Fruit fly (Drosophila melanogaster): ENCODE data around the gene CG12099.

CG12099 gene

DNA sequence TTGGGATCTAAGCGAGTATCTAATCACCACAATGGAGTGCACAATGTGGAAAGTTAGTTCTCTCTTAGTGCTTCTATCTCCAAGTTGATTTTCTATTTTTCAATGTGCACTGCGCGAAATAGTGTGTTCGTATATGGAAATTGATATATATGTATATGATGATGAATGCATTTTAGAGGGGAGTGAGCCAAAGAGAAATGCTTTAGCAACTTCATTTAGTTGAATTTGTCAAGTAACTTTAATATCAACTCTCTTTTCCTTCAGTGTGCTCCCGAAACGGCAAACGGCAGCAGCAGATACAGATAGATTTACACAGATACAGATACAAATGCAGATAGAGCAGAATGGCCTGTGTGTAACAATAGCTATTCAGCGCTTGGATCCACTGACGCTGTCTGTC lies 25.7 kb upstream of the CG12099 start:
- TF ChIP-seq rn (GFP tag; IDR thresholded peaks at IDR 0.05): peak; percentile 49; the same call in 1 of the 2 replicates
- TF ChIP-seq CG12605 (GFP tag; IDR thresholded peaks at IDR 0.05): peak; percentile 85
- peak; percentile 39; the same call in 1 of the 2 replicates for TF ChIP-seq CG10348 (GFP tag; IDR thresholded peaks at IDR 0.05)
- peak; percentile 89 for TF ChIP-seq CG4496 (GFP tag; IDR thresholded peaks at IDR 0.05)
- no peak for TF ChIP-seq CG15710 (tag; optimal IDR thresholded peaks at IDR 0.05)
- peak; percentile 90 for TF ChIP-seq fd96Ca (GFP tag; IDR thresholded peaks at IDR 0.05)
- TF ChIP-seq CG9948 (tag; optimal IDR thresholded peaks at IDR 0.05): peak; percentile 28
- TF ChIP-seq Ets98B (GFP tag; IDR thresholded peaks at IDR 0.05): peak; percentile 92
- TF ChIP-seq gl (tag; optimal IDR thresholded peaks at IDR 0.05): no peak
- peak; percentile 71; the same call in 1 of the 2 replicates for TF ChIP-seq CG32121 (GFP tag; IDR thresholded peaks at IDR 0.05)
- TF ChIP-seq CG8159 (tag; optimal IDR thresholded peaks at IDR 0.05): no peak
- TF ChIP-seq EcR (GFP tag; optimal IDR thresholded peaks at IDR 0.05): no peak
- TF ChIP-seq Snoo (tag; optimal IDR thresholded peaks at IDR 0.05): no peak
- no peak for TF ChIP-seq CG17806 (tag; optimal IDR thresholded peaks at IDR 0.05)
- peak; percentile 53 for TF ChIP-seq Pif1B (GFP tag; optimal IDR thresholded peaks at IDR 0.05)
- peak; percentile 54 for TF ChIP-seq CG14655 (GFP tag; optimal IDR thresholded peaks at IDR 0.05)
- TF ChIP-seq Pif1A (GFP tag; optimal IDR thresholded peaks at IDR 0.05): peak; percentile 84
- peak; percentile 83 for TF ChIP-seq CG8301 (tag; optimal IDR thresholded peaks at IDR 0.05)
- no peak for TF ChIP-seq D1 (tag; optimal IDR thresholded peaks at IDR 0.05)
- no peak for TF ChIP-seq CG34367 (tag; optimal IDR thresholded peaks at IDR 0.05)
- no peak for TF ChIP-seq CG13204 (GFP tag; optimal IDR thresholded peaks at IDR 0.05)

dm6 chr3L:1580821-1581220 lies 22.5 kb upstream of the CG12099 start:
- TF ChIP-seq CG9948 (tag; optimal IDR thresholded peaks at IDR 0.05) (no peak), Pif1B (GFP tag; optimal IDR thresholded peaks at IDR 0.05) (no peak), rn (GFP tag; IDR thresholded peaks at IDR 0.05) (no peak), CG13204 (GFP tag; optimal IDR thresholded peaks at IDR 0.05) (no peak), CG8159 (tag; optimal IDR thresholded peaks at IDR 0.05) (no peak), CG14655 (GFP tag; optimal IDR thresholded peaks at IDR 0.05) (no peak), Snoo (tag; optimal IDR thresholded peaks at IDR 0.05) (no peak), gl (tag; optimal IDR thresholded peaks at IDR 0.05) (no peak), CG17806 (tag; optimal IDR thresholded peaks at IDR 0.05) (no peak), CG4496 (GFP tag; IDR thresholded peaks at IDR 0.05) (no peak), Pif1A (GFP tag; optimal IDR thresholded peaks at IDR 0.05) (no peak), D1 (tag; optimal IDR thresholded peaks at IDR 0.05) (no peak), CG10348 (GFP tag; IDR thresholded peaks at IDR 0.05) (no peak), CG32121 (GFP tag; IDR thresholded peaks at IDR 0.05) (no peak)

dm6 chr3L:1580194-1580593 lies 21.9 kb upstream of the CG12099 start:
- 0 out of 2 replicates have a peak, but pooled peaks have one; percentile 13 for TF ChIP-seq CG32121 (GFP tag; IDR thresholded peaks at IDR 0.05)
- no peak for TF ChIP-seq CG17806 (tag; optimal IDR thresholded peaks at IDR 0.05)

dm6 chr3L:1579169-1579853 lies 21.0 kb upstream of the CG12099 start:
- TF ChIP-seq Pif1B (GFP tag; optimal IDR thresholded peaks at IDR 0.05) (no peak), CG9948 (tag; optimal IDR thresholded peaks at IDR 0.05) (peak; percentile 33), EcR (GFP tag; optimal IDR thresholded peaks at IDR 0.05) (peak; percentile 69), Pif1A (GFP tag; optimal IDR thresholded peaks at IDR 0.05) (no peak), rn (GFP tag; IDR thresholded peaks at IDR 0.05) (no peak), CG32121 (GFP tag; IDR thresholded peaks at IDR 0.05) (peak; percentile 38), CG15710 (tag; optimal IDR thresholded peaks at IDR 0.05) (peak; percentile 38), CG8301 (tag; optimal IDR thresholded peaks at IDR 0.05) (peak; percentile 36), CG13204 (GFP tag; optimal IDR thresholded peaks at IDR 0.05) (no peak), CG17806 (tag; optimal IDR thresholded peaks at IDR 0.05) (peak; percentile 36), CG12605 (GFP tag; IDR thresholded peaks at IDR 0.05) (no peak), fd96Ca (GFP tag; IDR thresholded peaks at IDR 0.05) (no peak), CG34367 (tag; optimal IDR thresholded peaks at IDR 0.05) (peak; percentile 7), D1 (tag; optimal IDR thresholded peaks at IDR 0.05) (no peak), gl (tag; optimal IDR thresholded peaks at IDR 0.05) (no peak), CG14655 (GFP tag; optimal IDR thresholded peaks at IDR 0.05) (peak; percentile 51), CG10348 (GFP tag; IDR thresholded peaks at IDR 0.05) (no peak), CG8159 (tag; optimal IDR thresholded peaks at IDR 0.05) (peak; percentile 36), Ets98B (GFP tag; IDR thresholded peaks at IDR 0.05) (peak; percentile 41), Snoo (tag; optimal IDR thresholded peaks at IDR 0.05) (no peak), CG4496 (GFP tag; IDR thresholded peaks at IDR 0.05) (no peak)

DNA sequence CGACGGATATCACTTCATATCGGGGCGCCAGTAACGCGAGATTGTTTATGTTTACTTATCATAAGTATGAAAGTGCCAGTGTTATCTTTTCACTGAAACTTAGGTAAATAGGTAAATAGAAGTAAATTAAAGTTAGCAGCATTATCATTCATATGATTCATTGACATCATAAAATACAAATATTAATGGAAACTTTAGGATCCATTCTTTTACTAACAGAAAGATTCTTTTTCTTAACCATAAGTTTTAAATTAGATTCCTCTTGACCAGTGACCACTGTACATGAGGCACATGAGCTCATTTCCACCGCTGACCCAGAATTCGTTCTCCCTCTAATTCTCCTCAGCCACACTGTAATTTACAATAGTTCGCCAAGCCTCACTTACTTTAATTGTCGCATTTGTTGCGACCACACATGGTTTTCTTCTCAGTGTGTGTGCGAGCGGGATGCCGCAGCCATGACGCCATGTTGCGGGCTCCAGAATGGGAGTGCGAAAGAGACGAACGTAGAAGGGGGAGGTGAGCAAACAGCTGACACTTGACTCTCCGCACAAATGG lies 20.2 kb upstream of the CG12099 start:
- TF ChIP-seq CG8301 (tag; optimal IDR thresholded peaks at IDR 0.05): peak; percentile 16
- 0 out of 2 replicates have a peak, but pooled peaks have one; percentile 11 for TF ChIP-seq Ets98B (GFP tag; IDR thresholded peaks at IDR 0.05)
- peak; percentile 30; the same call in 1 of the 3 replicates for TF ChIP-seq CG4496 (GFP tag; IDR thresholded peaks at IDR 0.05)
- TF ChIP-seq D1 (tag; optimal IDR thresholded peaks at IDR 0.05): no peak
- TF ChIP-seq Snoo (tag; optimal IDR thresholded peaks at IDR 0.05): no peak
- TF ChIP-seq Pif1B (GFP tag; optimal IDR thresholded peaks at IDR 0.05): no peak
- peak; percentile 15 for TF ChIP-seq CG8159 (tag; optimal IDR thresholded peaks at IDR 0.05)

dm6 chr3L:1577338-1577737 lies 19.1 kb upstream of the CG12099 start:
- TF ChIP-seq Ets98B (GFP tag; IDR thresholded peaks at IDR 0.05): 0 out of 2 replicates have a peak, but pooled peaks have one; percentile 10
- TF ChIP-seq gl (tag; optimal IDR thresholded peaks at IDR 0.05): no peak
- TF ChIP-seq fd96Ca (GFP tag; IDR thresholded peaks at IDR 0.05): no peak
- TF ChIP-seq CG32121 (GFP tag; IDR thresholded peaks at IDR 0.05): no peak
- no peak for TF ChIP-seq D1 (tag; optimal IDR thresholded peaks at IDR 0.05)
- no peak for TF ChIP-seq CG8159 (tag; optimal IDR thresholded peaks at IDR 0.05)
- no peak for TF ChIP-seq CG15710 (tag; optimal IDR thresholded peaks at IDR 0.05)
